Fruit fly (Drosophila melanogaster): ENCODE results near the gene MED14.

DNA sequence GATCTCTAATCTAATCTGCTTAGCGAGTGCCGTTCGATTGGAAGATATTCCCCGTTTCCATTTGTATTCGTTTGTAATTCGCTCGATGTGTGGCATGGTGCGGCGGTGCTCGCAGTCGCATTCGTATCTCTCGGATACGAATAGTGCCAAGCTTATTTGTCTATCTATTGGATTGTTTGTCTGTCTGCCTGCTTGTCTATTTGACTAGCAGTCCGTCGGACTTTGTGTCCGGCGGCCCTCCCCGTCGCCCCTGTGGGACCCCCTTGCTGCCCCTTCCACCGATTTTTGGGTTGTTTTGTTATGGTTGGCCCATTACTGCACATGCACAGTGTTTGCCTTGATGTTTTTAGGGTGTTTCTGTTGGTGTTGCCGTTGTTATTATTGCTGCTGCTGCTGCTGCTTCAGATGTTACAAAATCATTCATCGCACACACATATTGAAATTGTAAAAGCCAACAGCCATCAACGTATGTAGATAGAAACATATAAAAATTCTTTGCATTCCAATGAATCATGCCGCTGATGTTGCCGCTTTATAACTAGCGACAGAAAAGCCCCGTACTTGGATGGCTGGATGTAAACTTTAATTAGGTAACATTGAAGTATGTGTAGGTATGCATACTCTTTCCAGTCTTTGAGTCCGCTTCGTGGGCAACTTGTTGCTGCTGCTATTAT lies 21.8 kb downstream of the MED14 start:
- no peak for TF ChIP-seq Sin3A (optimal IDR thresholded peaks at IDR 0.05)
- no peak for TF ChIP-seq Myc (optimal IDR thresholded peaks at IDR 0.05)
